Fruit fly (Drosophila melanogaster): Measurements from ENCODE around the gene CG6321.

The CG6321 gene

dm6 chr3L:11047877-11048276, 13.1 kb downstream of the CG6321 start (continued):
- TF ChIP-seq croc (GFP tag; conservative IDR thresholded peaks at IDR 0.05) (peak; percentile 43; the same call in 2 of the 3 replicates), scrt (GFP tag; optimal IDR thresholded peaks at IDR 0.05) (peak; percentile 4), disco-r (GFP tag; optimal IDR thresholded peaks at IDR 0.05) (peak; percentile 65), Ada2b (GFP tag; IDR thresholded peaks at IDR 0.05) (peak; percentile 57; the same call in 1 of the 2 replicates), gt (GFP tag; IDR thresholded peaks at IDR 0.05) (no peak), HLH54F (GFP tag; optimal IDR thresholded peaks at IDR 0.05) (peak; percentile 44), pb (GFP tag; optimal IDR thresholded peaks at IDR 0.05) (peak; percentile 77), Dek (tag; optimal IDR thresholded peaks at IDR 0.05) (peak; percentile 48), CG6854 (GFP tag; optimal IDR thresholded peaks at IDR 0.05) (peak; percentile 46), run (tag; optimal IDR thresholded peaks at IDR 0.05) (no peak), vfl (GFP tag; optimal IDR thresholded peaks at IDR 0.05) (peak; percentile 32), CG7372 (GFP tag; IDR thresholded peaks at IDR 0.05) (peak; percentile 99), HLH4C (GFP tag; IDR thresholded peaks at IDR 0.05; ENCODE audit: partially characterized antibody) (no peak), ftz-f1 (GFP tag; optimal IDR thresholded peaks at IDR 0.05) (peak; percentile 41), CG18476 (GFP tag; optimal IDR thresholded peaks at IDR 0.05) (peak; percentile 12), Nf-YC (tag; optimal IDR thresholded peaks at IDR 0.05) (peak; percentile 42), sc (optimal IDR thresholded peaks at IDR 0.05) (no peak), sc (GFP tag; optimal IDR thresholded peaks at IDR 0.05) (peak; percentile 63), abd-A (tag; optimal IDR thresholded peaks at IDR 0.05) (no peak), fd3F (GFP tag; optimal IDR thresholded peaks at IDR 0.05) (peak; percentile 67), CG7271 (tag; optimal IDR thresholded peaks at IDR 0.05) (peak; percentile 34), CG2199 (GFP tag; IDR thresholded peaks at IDR 0.05) (peak; percentile 94), mam (GFP tag; optimal IDR thresholded peaks at IDR 0.05) (peak; percentile 64), sens (GFP tag) (peak; percentile 94), tio (GFP tag; optimal IDR thresholded peaks at IDR 0.05) (peak; percentile 33), CTCF (GFP tag; optimal IDR thresholded peaks at IDR 0.05) (peak; percentile 99), B-H1 (GFP tag; IDR thresholded peaks at IDR 0.05) (no peak; the same call in 2 of the 3 replicates), usp (GFP tag; optimal IDR thresholded peaks at IDR 0.05) (no peak), dan (GFP tag; IDR thresholded peaks at IDR 0.05) (no peak), ind (GFP tag; optimal IDR thresholded peaks at IDR 0.05) (peak; percentile 59), CG17328 (GFP tag; IDR thresholded peaks at IDR 0.05) (peak; percentile 75), bbx (GFP tag; IDR thresholded peaks at IDR 0.05; ENCODE audit: partially characterized antibody) (no peak), D19A (tag; optimal IDR thresholded peaks at IDR 0.05) (peak; percentile 42), CG15011 (GFP tag; optimal IDR thresholded peaks at IDR 0.05) (peak; percentile 16), al (GFP tag; IDR thresholded peaks at IDR 0.05) (no peak), crol (GFP tag; IDR thresholded peaks at IDR 0.05) (no peak; the same call in 1 of the 2 replicates), CkIIα-i1 (GFP tag; IDR thresholded peaks at IDR 0.05) (no peak), CG16779 (GFP tag; IDR thresholded peaks at IDR 0.05) (peak; percentile 77), CG13123 (GFP tag; optimal IDR thresholded peaks at IDR 0.05) (no peak), fru (optimal IDR thresholded peaks at IDR 0.05) (no peak), pzg (GFP tag; optimal IDR thresholded peaks at IDR 0.05) (peak; percentile 7), Hsf (GFP tag; optimal IDR thresholded peaks at IDR 0.05) (peak; percentile 83), CG9215 (GFP tag; IDR thresholded peaks at IDR 0.05) (peak; percentile 65; the same call in 1 of the 2 replicates), pfk (GFP tag; optimal IDR thresholded peaks at IDR 0.05) (peak; percentile 17), Dfd (GFP tag; optimal IDR thresholded peaks at IDR 0.05) (no peak), CG12942 (GFP tag; optimal IDR thresholded peaks at IDR 0.05) (peak; percentile 57), Hey (tag; optimal IDR thresholded peaks at IDR 0.05) (peak; percentile 30), cato (GFP tag; optimal IDR thresholded peaks at IDR 0.05; ENCODE audit: borderline replicate concordance) (no peak), CG6813 (GFP tag; optimal IDR thresholded peaks at IDR 0.05) (peak; percentile 63), Fer2 (tag; optimal IDR thresholded peaks at IDR 0.05) (peak; percentile 36), aop (GFP tag; IDR thresholded peaks at IDR 0.05) (peak; percentile 42; the same call in 1 of the 2 replicates), cad (GFP tag; optimal IDR thresholded peaks at IDR 0.05) (no peak), onecut (GFP tag; IDR thresholded peaks at IDR 0.05) (peak; percentile 86)

Data from whole organism, embryonic.